Worm (Caenorhabditis elegans) whole organism, L2 larva: ENCODE data around the gene elks-1.
"Not testable (repeated sequence)": the region's sequence is repeated elsewhere in the genome, so short reads cannot be mapped to it uniquely, and the experiment has no call there.

Experiments used
- alr-1 ChIP-seq: fragments of 150-350 bp; optimal IDR thresholded peaks from 2 replicates; lab custom pipeline; 2014; ENCODE audit warnings: missing biosample characterization, missing genetic modification characterization
- ama-1 ChIP-seq: fragments of 150-350 bp; optimal IDR thresholded peaks from 2 replicates; lab custom pipeline; 2018; ENCODE audit warnings: inconsistent platforms
- ceh-16 ChIP-seq: fragments of 150-350 bp; optimal IDR thresholded peaks from 2 replicates; lab custom pipeline; 2014; ENCODE audit warnings: missing biosample characterization, missing genetic modification characterization
- ceh-82 ChIP-seq: fragments of 150-350 bp; optimal IDR thresholded peaks from 2 replicates; lab custom pipeline; 2014; ENCODE audit warnings: missing biosample characterization, missing genetic modification characterization
- elt-1 ChIP-seq: fragments of 150-350 bp; optimal IDR thresholded peaks from 2 replicates; lab custom pipeline; 2014; ENCODE audit warnings: missing biosample characterization, missing genetic modification characterization
- lin-11 ChIP-seq: fragments of 150-350 bp; sonication (generic microtip); optimal IDR thresholded peaks from 2 replicates; lab custom pipeline; 2014; ENCODE audit warnings: missing biosample characterization, missing genetic modification characterization, inconsistent platforms, mixed read lengths
- lin-39 ChIP-seq: fragments of 150-350 bp; optimal IDR thresholded peaks from 2 replicates; lab custom pipeline; 2014; ENCODE audit warnings: missing biosample characterization, missing genetic modification reagents, missing genetic modification characterization
- lsy-2 ChIP-seq, 2 experiments: fragments of 150-350 bp in 1 of 2; sonication (generic microtip) in 1 of 2; optimal IDR thresholded peaks; 2 replicates each; lab custom pipeline; 2014 to 2017; ENCODE audit warnings: missing biosample characterization in 2 of 2, missing genetic modification characterization in 2 of 2
- mdl-1 ChIP-seq, 2 experiments: fragments of 150-350 bp in 1 of 2; sonication (generic microtip) in 1 of 2; optimal IDR thresholded peaks; 2 replicates each; lab custom pipeline; 2017; ENCODE audit warnings: missing biosample characterization in 2 of 2, missing genetic modification characterization in 2 of 2
- nhr-11 ChIP-seq: fragments of 150-350 bp; optimal IDR thresholded peaks from 2 replicates; lab custom pipeline; 2014; ENCODE audit warnings: missing biosample characterization, missing genetic modification characterization
- sem-4 ChIP-seq: fragments of 150-350 bp; optimal IDR thresholded peaks from 2 replicates; lab custom pipeline; 2014; ENCODE audit warnings: missing biosample characterization, missing genetic modification reagents, missing genetic modification characterization
- sma-9 ChIP-seq, 2 experiments: fragments of 150-350 bp in 1 of 2; sonication (generic microtip) in 1 of 2; optimal IDR thresholded peaks; 2 replicates each; lab custom pipeline; 2014 to 2016; ENCODE audit warnings: missing genetic modification characterization in 2 of 2, mild to moderate bottlenecking in 1 of 2, missing biosample characterization in 1 of 2, missing compliant biosample characterization in 1 of 2, missing genetic modification reagents in 1 of 2, moderate library complexity in 1 of 2
- zag-1 ChIP-seq: fragments of 150-350 bp; optimal IDR thresholded peaks from 2 replicates; lab custom pipeline; 2014; ENCODE audit warnings: missing biosample characterization, missing genetic modification characterization

DNA sequence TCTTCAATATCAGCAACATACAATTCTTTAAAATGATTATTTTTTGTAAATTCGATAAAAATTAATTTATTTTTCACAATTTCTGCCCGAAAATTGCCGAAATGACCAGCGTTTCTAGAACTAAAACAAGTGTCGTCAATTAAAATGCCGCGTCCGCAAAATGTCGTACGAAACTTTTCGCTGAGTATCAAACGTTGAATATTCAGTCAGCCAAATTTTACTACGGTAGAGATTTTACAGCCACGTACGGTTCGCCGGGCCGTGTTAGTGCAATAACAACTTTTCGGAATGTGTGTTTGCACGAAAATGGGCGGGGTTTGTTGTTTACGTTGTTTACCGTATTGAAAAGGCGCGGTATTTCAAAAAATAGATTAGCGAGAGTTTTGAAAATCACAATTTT, 36.5 kb downstream of the elks-1 start:
- not testable (repeated sequence) for TF ChIP-seq sem-4 (tag; lab: Kevin White, UChicago); lin-11 (tag; lab: Kevin White, UChicago); elt-1 (tag; lab: Kevin White, UChicago); alr-1 (tag; lab: Kevin White, UChicago); zag-1; mdl-1 (tag; optimal IDR thresholded peaks at IDR 0.05; lab: Kevin White, UChicago); nhr-11 (tag; lab: Kevin White, UChicago); sma-9 (tag; optimal IDR thresholded peaks at IDR 0.05; lab: Kevin White, UChicago); lin-39 (tag; lab: Kevin White, UChicago); ceh-16 (tag; lab: Kevin White, UChicago); ama-1 (lab: Kevin White, UChicago); ceh-82 (tag; lab: Kevin White, UChicago)
- TF ChIP-seq lsy-2 (tag; optimal IDR thresholded peaks at IDR 0.05; lab: Kevin White, UChicago) (peak; percentile 83 to 94), sma-9 (GFP tag; optimal IDR thresholded peaks at IDR 0.05; lab: Kevin White, UChicago) (peak; percentile 48)
